Fruit fly (Drosophila melanogaster): ENCODE measurements around the gene CG14434.

CG14434 gene

DNA sequence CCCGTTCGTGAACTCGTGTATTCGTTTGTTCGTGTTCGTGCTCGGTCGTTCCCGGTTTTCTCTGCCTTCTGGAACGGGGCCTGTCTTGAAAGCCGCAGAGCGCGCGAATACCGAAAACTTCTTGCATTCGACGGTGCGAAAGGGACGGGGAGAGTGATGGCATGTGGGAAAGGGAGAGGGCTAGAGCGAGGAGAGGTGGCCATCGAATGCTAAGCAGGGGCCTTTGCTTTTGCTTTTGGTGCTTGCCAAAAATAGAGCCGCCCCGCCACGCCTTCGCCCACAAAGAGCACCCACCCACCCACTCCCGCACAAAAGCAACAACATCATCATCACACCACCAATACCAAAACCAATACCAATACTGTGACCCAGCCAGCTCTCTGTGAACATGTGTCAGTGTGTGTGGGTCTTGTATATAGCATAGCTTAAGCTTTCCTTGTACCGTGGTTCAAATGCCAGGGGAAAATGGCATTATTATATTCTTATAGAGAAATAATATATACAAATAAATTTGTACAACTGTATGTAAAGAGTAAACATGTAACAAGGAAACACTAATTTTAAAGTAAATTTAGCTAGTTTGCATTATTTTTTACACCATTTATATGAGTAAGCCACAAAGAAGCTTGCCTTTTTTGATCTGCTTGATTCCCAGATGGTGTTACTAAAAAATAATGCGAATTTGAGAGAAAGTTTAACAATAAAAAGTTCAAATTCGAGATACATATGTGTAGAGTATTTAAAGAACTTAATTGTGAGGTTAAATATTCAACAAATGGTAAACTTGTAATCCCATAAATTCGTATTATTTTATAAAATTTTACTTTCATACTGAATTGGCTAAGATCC is at the start of gene CG14434 (continued):
- TF ChIP-seq CG2116 (GFP tag; optimal IDR thresholded peaks at IDR 0.05) (peak; percentile 45), CG17361 (GFP tag; IDR thresholded peaks at IDR 0.05) (peak; percentile 98), CG3407 (GFP tag; optimal IDR thresholded peaks at IDR 0.05) (peak; percentile 71), CG6254 (GFP tag; optimal IDR thresholded peaks at IDR 0.05) (peak; percentile 55), Fer3 (tag; optimal IDR thresholded peaks at IDR 0.05) (peak; percentile 53), cas (GFP tag; IDR thresholded peaks at IDR 0.05) (no peak), CG16815 (GFP tag; optimal IDR thresholded peaks at IDR 0.05) (peak; percentile 80), CG17186 (GFP tag; optimal IDR thresholded peaks at IDR 0.05) (peak; percentile 22), nau (GFP tag; optimal IDR thresholded peaks at IDR 0.05) (peak; percentile 47), CG4820 (GFP tag; optimal IDR thresholded peaks at IDR 0.05) (peak; percentile 71), Opbp (GFP tag; IDR thresholded peaks at IDR 0.05; ENCODE audit: partially characterized antibody) (no peak), CG17912 (GFP tag; optimal IDR thresholded peaks at IDR 0.05) (no peak), CG12769 (tag; optimal IDR thresholded peaks at IDR 0.05) (peak; percentile 59), CG10654 (GFP tag; optimal IDR thresholded peaks at IDR 0.05) (peak; percentile 55), chn (GFP tag; optimal IDR thresholded peaks at IDR 0.05) (peak; percentile 55), HLH54F (GFP tag; optimal IDR thresholded peaks at IDR 0.05) (peak; percentile 60), CG3281 (GFP tag; optimal IDR thresholded peaks at IDR 0.05) (peak; percentile 82), ssp (GFP tag; IDR thresholded peaks at IDR 0.05) (peak; percentile 34; the same call in 1 of the 2 replicates), CG10274 (GFP tag; optimal IDR thresholded peaks at IDR 0.05) (peak; percentile 66), CG15479 (GFP tag; optimal IDR thresholded peaks at IDR 0.05) (no peak), slp2 (GFP tag; optimal IDR thresholded peaks at IDR 0.05) (peak; percentile 56), kni (GFP tag; optimal IDR thresholded peaks at IDR 0.05) (no peak), CG6272 (GFP tag; IDR thresholded peaks at IDR 0.05) (no peak), cad (GFP tag; optimal IDR thresholded peaks at IDR 0.05) (no peak), Oaz (GFP tag; IDR thresholded peaks at IDR 0.05) (no peak), maf-S (GFP tag; optimal IDR thresholded peaks at IDR 0.05) (no peak), sd (tag; optimal IDR thresholded peaks at IDR 0.05) (peak; percentile 46), ATbp (GFP tag; optimal IDR thresholded peaks at IDR 0.05) (peak; percentile 60), ac (GFP tag; optimal IDR thresholded peaks at IDR 0.05) (no peak), fd3F (GFP tag; optimal IDR thresholded peaks at IDR 0.05) (peak; percentile 65), peb (GFP tag; IDR thresholded peaks at IDR 0.05) (0 out of 2 replicates have a peak, but pooled peaks have one; percentile 9), CG34224 (GFP tag; IDR thresholded peaks at IDR 0.05; ENCODE audit: partially characterized antibody) (no peak), CG2875 (GFP tag; optimal IDR thresholded peaks at IDR 0.05) (peak; percentile 77), CG15601 (tag; optimal IDR thresholded peaks at IDR 0.05) (peak; percentile 76), CG13287 (GFP tag; IDR thresholded peaks at IDR 0.05; ENCODE audit: partially characterized antibody) (no peak), slou (GFP tag; optimal IDR thresholded peaks at IDR 0.05) (peak; percentile 33), CG31224 (GFP tag; IDR thresholded peaks at IDR 0.05) (peak; percentile 37; the same call in 1 of the 2 replicates), Awh (GFP tag; IDR thresholded peaks at IDR 0.05) (no peak), Bteb2 (GFP tag; optimal IDR thresholded peaks at IDR 0.05) (peak; percentile 45), fd96Cb (tag; optimal IDR thresholded peaks at IDR 0.05) (peak; percentile 86), CG1832 (GFP tag; optimal IDR thresholded peaks at IDR 0.05) (peak; percentile 70), CG10209 (GFP tag; optimal IDR thresholded peaks at IDR 0.05) (peak; percentile 78), tna (GFP tag; IDR thresholded peaks at IDR 0.05; ENCODE audit: partially characterized antibody) (no peak), CG31441 (GFP tag; IDR thresholded peaks at IDR 0.05) (peak; percentile 86), B-H2 (GFP tag; optimal IDR thresholded peaks at IDR 0.05) (no peak), CG3163 (GFP tag; optimal IDR thresholded peaks at IDR 0.05) (no peak), NfI (GFP tag; optimal IDR thresholded peaks at IDR 0.05) (peak; percentile 68), CG16779 (GFP tag; IDR thresholded peaks at IDR 0.05) (no peak)
